Fruit fly (Drosophila melanogaster): ENCODE results near the gene CG42245.

The CG42245 gene

dm6 chr3L:2582753-2583536, 48.6 kb upstream of the CG42245 start (continued):
- TF ChIP-seq Ptx1 (GFP tag; IDR thresholded peaks at IDR 0.05) (peak; percentile 90), luna (GFP tag; optimal IDR thresholded peaks at IDR 0.05) (peak; percentile 16), usp (GFP tag; optimal IDR thresholded peaks at IDR 0.05) (no peak), Dek (tag; optimal IDR thresholded peaks at IDR 0.05) (peak; percentile 45), CG12299 (tag; optimal IDR thresholded peaks at IDR 0.05) (no peak), HLHmδ (GFP tag; optimal IDR thresholded peaks at IDR 0.05) (no peak), mld (GFP tag; IDR thresholded peaks at IDR 0.05; ENCODE audit: partially characterized antibody) (no peak), CG9797 (GFP tag; optimal IDR thresholded peaks at IDR 0.05) (no peak), CG14050 (GFP tag; IDR thresholded peaks at IDR 0.05) (peak; percentile 68), CG7271 (tag; optimal IDR thresholded peaks at IDR 0.05) (no peak), CG32767 (GFP tag; IDR thresholded peaks at IDR 0.05) (peak; percentile 74), CG3281 (GFP tag; optimal IDR thresholded peaks at IDR 0.05) (peak; percentile 37), ash1 (GFP tag; optimal IDR thresholded peaks at IDR 0.05) (no peak), CG15601 (tag; optimal IDR thresholded peaks at IDR 0.05) (peak; percentile 86), Rx (GFP tag; IDR thresholded peaks at IDR 0.05) (peak; percentile 87), CG12659 (GFP tag; optimal IDR thresholded peaks at IDR 0.05) (peak; percentile 66), CG10209 (GFP tag; optimal IDR thresholded peaks at IDR 0.05) (peak; percentile 58), CG17361 (GFP tag; IDR thresholded peaks at IDR 0.05) (peak; percentile 80), insv (GFP tag; optimal IDR thresholded peaks at IDR 0.05) (no peak), Fer1 (GFP tag; optimal IDR thresholded peaks at IDR 0.05) (peak; percentile 58), fd96Cb (tag; optimal IDR thresholded peaks at IDR 0.05) (peak; percentile 89), CG9876 (GFP tag; optimal IDR thresholded peaks at IDR 0.05) (peak; percentile 35), da (GFP tag; optimal IDR thresholded peaks at IDR 0.05) (no peak), kay (GFP tag; optimal IDR thresholded peaks at IDR 0.05) (peak; percentile 39), CG17612 (GFP tag; IDR thresholded peaks at IDR 0.05) (no peak), CG34422 (GFP tag; IDR thresholded peaks at IDR 0.05) (peak; percentile 71), ATbp (GFP tag; optimal IDR thresholded peaks at IDR 0.05) (peak; percentile 87), lbe (GFP tag; optimal IDR thresholded peaks at IDR 0.05) (peak; percentile 91), CG8924 (tag; optimal IDR thresholded peaks at IDR 0.05) (peak; percentile 81), Vsx1 (GFP tag; optimal IDR thresholded peaks at IDR 0.05) (peak; percentile 28), Xbp1 (GFP tag; optimal IDR thresholded peaks at IDR 0.05) (peak; percentile 85), CG1024 (GFP tag; IDR thresholded peaks at IDR 0.05) (peak; percentile 81), croc (GFP tag; conservative IDR thresholded peaks at IDR 0.05) (peak; percentile 76), cwo (GFP tag; optimal IDR thresholded peaks at IDR 0.05) (peak; percentile 52), Nf-YB (GFP tag; optimal IDR thresholded peaks at IDR 0.05) (peak; percentile 37), ro (GFP tag; IDR thresholded peaks at IDR 0.05) (peak; percentile 37; the same call in 1 of the 2 replicates), dmrt11E (tag; optimal IDR thresholded peaks at IDR 0.05) (peak; percentile 76), CG1602 (GFP tag; optimal IDR thresholded peaks at IDR 0.05) (peak; percentile 67), CG3838 (GFP tag; optimal IDR thresholded peaks at IDR 0.05) (peak; percentile 22), MBD-R2 (GFP tag; IDR thresholded peaks at IDR 0.05) (no peak), nerfin-2 (GFP tag; IDR thresholded peaks at IDR 0.05; ENCODE audit: partially characterized antibody) (no peak), Dp (GFP tag; optimal IDR thresholded peaks at IDR 0.05) (no peak), CHES-1-like (GFP tag; optimal IDR thresholded peaks at IDR 0.05) (peak; percentile 37)
